Fruit fly (Drosophila melanogaster) Kc167 (cell line): Measurements from ENCODE around the gene CG17258.

Experiments
- Myc ChIP-seq: fragments of >200 bp; optimal IDR thresholded peaks from 2 replicates; lab custom pipeline; 2017; ENCODE audit warnings: missing external identifiers
- h ChIP-seq: fragments of >200 bp; optimal IDR thresholded peaks from 3 replicates; lab custom pipeline; 2018; ENCODE audit warnings: missing external identifiers
- insv ChIP-seq: fragments of >200 bp; optimal IDR thresholded peaks from 3 replicates; lab custom pipeline; 2018; ENCODE audit warnings: missing external identifiers
- psq ChIP-seq: fragments of >200 bp; optimal IDR thresholded peaks from 2 replicates; lab custom pipeline; 2017; ENCODE audit warnings: missing external identifiers
- ttk ChIP-seq: sonication (Bioruptor generic); optimal IDR thresholded peaks from 2 replicates; lab custom pipeline; 2017; ENCODE audit warnings: missing external identifiers

dm6 chr2L:2992664-2993174 lies 42.4 kb downstream of the CG17258 start, which contains the start of the genes okr and CG3558:
- TF ChIP-seq Myc (lab: Kevin White, UChicago) (no peak), h (no peak), psq (lab: Kevin White, UChicago) (no peak), insv (lab: Kevin White, UChicago) (no peak), ttk (no peak)
